Fruit fly (Drosophila melanogaster): ENCODE data around the gene CG46439.

DNA sequence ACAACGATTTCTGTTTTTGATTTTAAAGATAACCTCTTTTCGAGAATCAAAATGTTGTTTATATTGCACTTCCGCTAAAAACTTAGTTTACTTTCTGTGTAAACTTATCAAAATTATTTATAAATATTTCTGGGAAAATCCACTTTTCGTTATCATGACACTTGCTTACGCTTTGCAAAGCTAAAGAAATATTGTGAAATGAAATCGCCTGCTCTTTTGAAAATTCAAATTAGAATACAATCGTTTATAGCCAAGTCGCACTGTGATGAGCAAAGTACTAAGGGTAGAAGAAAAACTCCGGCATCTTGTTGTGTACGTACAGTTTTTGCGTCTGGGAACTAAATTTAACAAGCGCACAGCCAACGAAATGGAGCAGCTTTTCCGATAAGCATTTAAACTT is 28.4 kb upstream of the CG46439 start:
- TF ChIP-seq CG8478 (optimal IDR thresholded peaks at IDR 0.05), result no peak
- TF ChIP-seq usp (GFP tag; optimal IDR thresholded peaks at IDR 0.05), result no peak

Measured in whole organism.